Worm (Caenorhabditis elegans) whole organism, dauer: ENCODE results near the gene pbs-3.

Source experiments
- unc-62 ChIP-seq: sonication (generic microtip); optimal IDR thresholded peaks from 2 replicates; lab custom pipeline; 2017; ENCODE audit warnings: missing biosample characterization, missing genetic modification reagents, missing genetic modification characterization

pbs-3 gene

DNA sequence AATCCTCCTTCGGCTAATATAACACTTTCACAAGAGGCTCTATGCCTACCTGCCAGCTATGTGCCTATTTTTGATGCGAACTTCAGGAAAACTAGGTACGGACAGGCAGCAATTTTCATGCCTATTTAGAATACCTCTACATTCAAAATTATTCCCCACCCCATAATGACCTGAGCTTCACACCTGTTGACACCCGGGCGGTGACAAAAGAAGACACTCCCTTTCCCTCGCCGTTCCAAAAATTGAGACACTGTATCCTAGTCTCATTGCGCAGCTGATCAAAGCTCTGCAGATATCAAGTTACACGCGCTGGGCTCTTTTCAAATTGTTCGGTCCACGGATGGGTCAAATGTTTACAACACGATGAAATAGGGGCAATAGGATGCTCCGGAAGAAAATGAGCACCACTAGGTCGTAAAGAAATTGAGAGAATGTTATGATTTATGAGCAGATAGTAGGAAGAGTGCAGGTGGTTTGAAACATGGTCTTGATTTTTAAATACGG lies 19.3 kb upstream of the pbs-3 start:
- no peak for TF ChIP-seq unc-62

DNA sequence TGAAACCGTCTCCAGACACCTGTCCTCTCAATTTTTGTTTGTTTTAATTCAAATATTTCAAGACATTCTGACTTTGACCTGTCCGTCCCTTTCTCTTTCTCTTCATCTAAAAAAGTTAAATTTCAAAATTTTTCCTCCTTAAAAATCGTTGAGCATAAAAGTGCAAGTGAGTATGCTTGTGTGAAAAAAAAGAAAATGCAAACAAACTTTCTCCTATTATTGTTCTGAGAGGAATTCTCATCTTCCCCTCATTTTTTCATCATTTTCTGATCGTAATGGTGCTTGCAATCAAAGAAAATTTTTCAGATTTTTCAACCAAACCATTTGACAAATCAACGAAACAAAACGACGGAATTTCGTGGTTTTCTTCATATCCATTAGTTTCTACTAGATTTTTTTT lies 13.6 kb upstream of the pbs-3 start, which contains the start of gene shc-2:
Gene shc-2 (plus strand): TSS at position 301 of the 400 bp plus-strand sequence.
- TF ChIP-seq unc-62, result no peak

DNA sequence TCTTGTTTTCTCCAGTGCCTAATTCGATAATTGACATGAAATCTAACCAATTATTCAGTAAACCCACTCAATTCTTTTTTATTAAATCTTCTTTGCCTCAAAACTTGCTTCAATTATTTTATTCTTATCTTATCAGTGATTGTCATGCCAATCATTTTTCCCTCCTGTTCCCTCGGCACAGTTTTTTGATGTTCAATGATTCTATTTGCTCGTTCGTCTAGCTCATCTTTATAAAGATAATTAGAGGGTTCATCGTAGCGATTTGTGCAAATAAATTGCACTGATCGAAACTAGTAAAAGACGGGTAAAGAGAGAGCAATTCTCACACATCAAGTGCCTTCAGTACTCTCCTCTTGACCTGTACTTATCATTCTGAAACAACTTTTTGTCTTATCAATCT lies 12.4 kb upstream of the pbs-3 start:
- TF ChIP-seq unc-62, result no peak

DNA sequence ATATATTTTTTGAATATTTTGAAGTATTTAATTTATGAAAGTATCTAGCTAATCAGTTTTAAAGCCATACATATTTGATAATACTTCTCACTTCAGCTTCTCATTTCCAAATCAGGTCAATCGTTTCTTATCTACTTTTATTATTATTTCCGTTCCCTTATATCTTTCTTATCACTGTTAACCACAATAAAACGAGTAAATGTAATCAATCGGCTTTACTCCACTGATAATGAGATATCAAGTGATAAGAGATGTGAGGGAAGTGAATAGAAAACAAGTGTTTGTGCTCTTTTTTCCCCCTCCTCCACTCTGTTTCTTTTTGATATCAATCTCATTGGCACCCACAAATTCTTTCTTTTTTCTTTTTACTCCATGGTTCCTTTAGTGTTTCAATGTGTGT lies 11.3 kb upstream of the pbs-3 start:
- TF ChIP-seq unc-62, result no peak

DNA sequence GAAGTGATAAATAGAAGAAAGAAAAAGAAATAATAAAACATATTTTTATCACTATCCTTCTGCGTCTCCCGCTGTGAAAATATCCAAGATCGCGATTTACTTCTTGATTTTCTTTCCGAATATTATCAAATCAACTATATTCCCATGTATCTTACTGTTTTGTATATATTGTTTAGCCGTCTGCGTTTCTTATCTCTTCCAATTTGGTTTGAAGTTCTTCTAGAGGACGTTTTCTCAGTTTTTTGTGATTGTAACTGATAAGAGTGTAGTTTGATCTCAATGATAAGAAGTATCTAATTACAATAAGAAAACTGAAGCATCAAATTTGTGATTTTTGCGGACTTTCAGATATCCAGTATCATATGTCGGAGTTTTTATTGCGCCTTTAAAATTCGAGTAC lies 5.5 kb upstream of the pbs-3 start:
- TF ChIP-seq unc-62, result no peak

DNA sequence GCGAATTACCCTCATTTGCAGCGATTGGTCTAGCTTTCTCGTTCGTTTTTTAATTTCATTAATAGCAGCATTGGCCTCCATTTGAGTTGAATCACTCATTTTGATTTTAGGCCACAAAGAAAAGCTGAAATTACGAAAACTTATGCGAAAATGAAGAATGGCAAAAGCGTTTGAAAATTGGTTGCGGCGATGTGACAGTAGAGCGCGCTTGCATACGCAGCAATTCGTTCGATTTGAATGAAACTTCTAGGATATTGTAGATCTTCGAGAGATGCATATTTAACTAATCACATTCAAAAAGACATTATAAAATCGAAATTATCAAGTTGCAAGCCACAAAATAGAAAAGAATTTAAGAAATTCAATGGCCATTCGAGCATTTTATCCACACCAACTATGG lies 4.5 kb upstream of the pbs-3 start, which contains the start of gene ulp-2:
Gene ulp-2 (minus strand): TSS at position 158 of the 400 bp plus-strand sequence.
- no peak for TF ChIP-seq unc-62

DNA sequence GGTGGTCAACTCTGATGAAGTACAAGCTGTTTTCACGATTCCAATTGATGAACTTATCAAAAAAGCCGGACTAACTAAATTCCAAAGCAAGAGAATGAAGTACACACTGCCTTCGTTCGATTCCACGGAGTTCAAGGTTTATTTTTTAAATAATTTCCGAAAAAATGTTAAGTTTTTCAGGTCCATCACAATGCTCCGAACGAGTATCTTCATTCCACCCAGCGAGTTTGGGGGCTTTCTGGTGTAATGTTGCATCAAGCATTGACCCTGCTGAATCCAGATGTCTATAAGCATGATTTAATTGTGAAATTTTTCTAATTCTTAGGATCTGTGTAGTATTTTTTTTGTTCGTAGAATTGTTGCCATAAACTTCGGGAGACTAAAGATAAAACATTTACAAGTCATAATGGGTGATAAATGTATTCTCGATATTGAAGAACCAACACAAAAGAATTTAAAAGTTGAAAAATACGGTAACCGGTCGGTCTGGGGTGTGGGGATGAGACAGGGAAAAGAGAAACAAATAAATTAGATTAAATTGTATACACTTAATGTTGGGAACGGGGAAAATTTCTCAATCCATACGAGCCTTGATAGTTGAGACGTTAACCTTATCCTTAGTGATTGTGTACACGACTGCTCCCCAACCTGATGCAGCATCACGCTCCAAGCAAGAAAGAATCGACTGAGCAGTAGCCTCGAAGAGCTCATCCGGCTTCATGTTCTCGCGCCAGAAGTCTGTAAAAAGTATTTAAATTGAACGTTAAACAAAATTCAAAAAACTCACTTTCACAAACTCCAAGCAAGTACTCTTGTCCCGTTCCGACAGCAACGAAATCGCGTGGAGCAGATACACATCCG lies 898 bp downstream of the pbs-3 start:
- no peak for TF ChIP-seq unc-62

DNA sequence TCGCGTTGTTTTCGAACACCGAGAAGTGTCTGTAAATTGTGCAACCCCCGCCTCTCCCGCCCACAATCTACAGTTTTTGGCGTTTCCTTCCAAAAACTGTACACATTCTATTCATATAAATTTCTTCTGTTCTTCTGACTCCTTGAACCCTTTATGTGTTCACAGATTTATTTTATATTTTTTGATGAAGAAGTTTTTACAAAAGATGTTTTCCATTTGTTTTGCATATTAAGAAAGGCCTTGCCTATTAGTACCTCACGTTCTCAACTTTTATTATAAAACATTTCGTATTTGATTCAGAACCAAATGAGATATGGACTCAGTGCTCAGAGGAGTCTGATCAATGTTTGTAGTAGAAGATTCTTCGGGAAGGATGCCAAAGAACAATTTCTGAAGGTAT lies 1.9 kb downstream of the pbs-3 start, which contains the start of gene ndx-3:
Gene ndx-3 (plus strand): TSS at position 301 of the 400 bp plus-strand sequence.
- TF ChIP-seq unc-62, result no peak

DNA sequence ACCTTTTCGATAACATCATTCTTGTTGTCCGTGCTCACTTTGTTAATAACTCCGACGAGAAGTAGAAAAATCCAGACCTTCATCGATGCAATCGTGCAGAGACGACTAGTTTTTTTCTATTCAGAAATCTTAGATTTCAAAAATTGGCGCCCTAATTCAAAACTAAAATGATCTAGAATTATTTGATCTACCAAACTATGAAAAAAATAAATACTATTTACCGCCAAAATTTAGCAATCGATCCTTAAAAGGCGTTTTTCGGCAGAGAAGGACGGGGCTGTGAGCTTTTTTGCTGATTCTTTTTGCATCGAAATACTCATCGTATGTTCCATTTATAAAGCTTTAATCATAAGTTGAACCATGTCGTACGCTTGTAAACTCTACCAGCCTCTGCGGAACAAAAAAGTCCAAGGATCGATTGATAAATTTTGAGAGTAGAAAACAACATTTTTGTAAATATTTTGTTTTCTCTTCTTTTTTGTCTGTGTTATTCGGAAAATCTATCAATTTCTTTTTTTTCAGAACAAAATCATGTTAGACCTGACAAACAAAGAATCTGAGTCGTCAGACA lies 5.8 kb downstream of the pbs-3 start, which contains the start of the genes try-1 and zyg-12:
Gene try-1 (minus strand): TSS at position 148 of the 571 bp plus-strand sequence.
Gene zyg-12 (plus strand): TSS at position 521 of the 571 bp plus-strand sequence.
- TF ChIP-seq unc-62, result no peak

DNA sequence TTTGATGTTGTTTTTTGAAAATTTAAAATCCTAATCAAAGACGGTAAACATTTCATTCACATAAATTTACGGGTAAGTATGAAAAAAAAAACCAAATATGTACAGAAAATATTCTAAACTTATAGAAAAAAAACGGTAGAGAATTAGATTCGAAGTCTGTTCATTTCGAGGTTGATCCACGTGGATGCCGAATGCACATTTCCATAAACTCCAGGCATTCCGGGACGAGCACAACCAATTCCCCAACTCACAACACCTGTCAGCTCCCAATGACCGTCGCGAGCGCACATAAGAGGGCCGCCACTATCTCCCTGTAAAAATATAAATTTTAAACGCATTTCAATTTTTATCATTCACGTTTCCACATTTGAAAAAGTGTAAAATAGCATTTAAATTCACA lies 7.1 kb downstream of the pbs-3 start:
- no peak for TF ChIP-seq unc-62

DNA sequence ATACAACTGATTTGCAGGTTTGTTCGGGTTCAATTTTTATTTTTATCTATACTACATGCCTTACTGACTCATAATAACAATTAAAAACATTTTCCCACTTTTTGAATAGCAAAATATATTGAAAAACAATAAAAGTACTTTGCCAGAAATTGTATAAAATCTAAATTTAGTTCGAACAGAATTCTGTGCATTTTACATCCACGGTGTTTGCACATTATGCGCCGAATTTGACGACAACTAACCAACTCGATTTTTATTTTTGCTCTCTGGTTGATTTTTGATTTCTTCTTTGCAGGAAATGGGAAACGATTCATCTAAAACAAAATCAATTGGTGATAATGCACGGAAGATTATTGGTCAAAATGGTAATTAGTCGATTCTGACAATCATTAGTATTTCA lies 8.5 kb downstream of the pbs-3 start:
- no peak for TF ChIP-seq unc-62

DNA sequence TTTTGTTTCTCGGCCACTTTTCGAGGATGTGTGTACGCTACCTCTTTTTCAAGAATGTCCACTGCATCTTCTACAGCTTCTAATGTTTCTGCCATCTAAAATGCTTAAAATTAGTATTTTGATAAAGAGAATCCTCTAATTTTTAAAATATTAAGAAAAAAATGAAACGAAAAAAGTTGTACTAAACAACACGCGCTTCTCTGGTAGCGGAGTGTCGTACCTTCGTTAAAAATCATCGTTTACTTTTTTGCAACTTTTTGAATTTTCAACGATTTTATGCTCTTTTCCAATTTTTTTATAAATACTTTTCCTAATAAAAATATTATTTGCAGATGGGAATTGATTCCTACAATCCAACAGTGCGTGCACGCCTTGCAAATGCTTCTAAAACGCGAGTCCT lies 9.5 kb downstream of the pbs-3 start, which contains the start of the genes gldi-11 and ZK546.2:
Gene gldi-11 (minus strand): TSS at position 95 of the 400 bp plus-strand sequence.
Gene ZK546.2 (plus strand): TSS at position 333 of the 400 bp plus-strand sequence.
- no peak for TF ChIP-seq unc-62

DNA sequence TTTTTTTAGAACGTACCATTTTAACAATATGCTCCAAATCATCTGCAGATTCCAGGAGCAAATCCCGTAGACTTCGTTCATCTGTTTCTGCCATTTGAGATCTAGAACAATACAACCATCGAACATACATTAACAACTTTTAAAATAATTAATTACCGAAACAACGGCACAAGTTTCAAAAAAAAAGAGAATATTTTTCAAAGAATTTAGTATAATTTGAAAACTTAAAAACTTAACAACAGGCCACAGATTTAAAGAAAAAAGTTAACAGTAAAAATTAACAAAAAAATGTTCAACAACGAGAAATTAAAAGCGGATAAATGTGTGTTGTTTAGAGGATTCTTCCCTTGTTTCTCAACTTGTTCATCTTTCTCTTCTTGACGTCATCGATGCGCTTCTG lies 11.4 kb downstream of the pbs-3 start, which contains the start of gene mdt-4:
Gene mdt-4 (minus strand): TSS at position 101 of the 400 bp plus-strand sequence.
- TF ChIP-seq unc-62, result no peak

DNA sequence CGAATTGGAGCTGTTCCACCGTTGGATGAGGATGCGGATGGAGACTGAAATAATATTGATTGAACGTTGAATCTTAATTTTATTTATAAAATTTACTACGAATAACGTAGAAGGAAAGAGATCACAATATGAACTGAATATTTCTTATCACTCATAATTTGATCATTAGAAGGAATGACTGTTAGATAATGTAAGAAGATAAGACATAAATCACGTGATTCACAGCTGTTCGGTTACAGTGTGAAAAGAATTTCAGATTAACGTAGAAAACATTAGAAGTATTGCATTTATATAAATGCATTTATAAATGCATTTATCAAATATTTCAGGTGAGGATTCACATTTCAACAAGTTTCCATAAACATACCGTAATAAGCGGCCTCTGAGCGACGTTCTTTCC lies 12.4 kb downstream of the pbs-3 start:
- TF ChIP-seq unc-62, result no peak

DNA sequence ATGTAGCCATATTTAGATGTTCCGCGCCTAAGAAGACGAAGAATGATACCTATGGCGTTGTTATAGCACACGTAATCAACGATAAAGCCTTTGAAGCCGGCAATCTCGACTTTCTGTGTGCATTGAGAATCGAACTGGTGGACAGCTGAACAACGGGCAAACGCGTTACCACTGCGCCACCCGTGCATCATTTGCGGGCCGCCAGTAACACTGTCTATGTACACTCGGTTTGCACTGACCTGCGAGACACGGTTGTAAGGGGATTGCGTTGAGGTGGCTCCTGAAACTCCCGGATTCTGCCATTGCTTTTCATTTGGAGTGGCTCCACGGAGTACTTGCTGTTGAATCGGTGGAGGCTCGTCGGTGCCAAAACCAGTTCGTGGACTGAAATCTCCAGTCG lies 12.8 kb downstream of the pbs-3 start:
- TF ChIP-seq unc-62, result no peak

DNA sequence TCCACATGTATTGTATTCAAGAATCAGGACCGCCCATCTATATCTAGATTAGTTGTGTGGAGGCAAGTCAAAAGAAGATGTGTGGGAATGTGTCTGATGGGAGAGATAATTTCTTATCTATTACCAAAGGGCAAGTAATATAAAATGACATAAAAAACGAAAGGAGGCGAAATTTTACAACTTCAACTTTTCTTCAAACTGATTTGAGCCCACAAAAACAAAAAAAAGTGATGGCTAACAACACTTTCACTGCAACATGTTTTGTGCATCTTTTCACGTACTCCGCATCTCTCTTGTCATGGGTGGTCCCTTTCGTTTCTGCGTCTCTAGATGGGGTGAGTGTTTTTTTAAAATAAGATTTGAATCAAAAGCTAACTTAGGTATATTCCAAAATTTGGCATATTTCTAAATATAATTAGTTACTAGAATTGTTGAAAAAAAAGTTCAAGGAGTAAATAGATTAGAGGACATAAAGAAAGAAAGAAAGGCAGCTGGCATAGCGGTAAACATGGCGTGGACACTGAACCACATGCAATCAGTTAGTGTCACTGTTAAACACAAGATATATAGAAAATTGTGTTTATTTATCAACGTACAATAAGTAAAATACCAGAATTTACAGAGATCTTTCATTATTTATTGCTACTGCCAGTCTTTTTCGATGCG lies 13.6 kb downstream of the pbs-3 start, which contains the start of gene ZK546.19:
Gene ZK546.19 (plus strand): TSS at position 186 of the 666 bp plus-strand sequence.
- no peak for TF ChIP-seq unc-62

DNA sequence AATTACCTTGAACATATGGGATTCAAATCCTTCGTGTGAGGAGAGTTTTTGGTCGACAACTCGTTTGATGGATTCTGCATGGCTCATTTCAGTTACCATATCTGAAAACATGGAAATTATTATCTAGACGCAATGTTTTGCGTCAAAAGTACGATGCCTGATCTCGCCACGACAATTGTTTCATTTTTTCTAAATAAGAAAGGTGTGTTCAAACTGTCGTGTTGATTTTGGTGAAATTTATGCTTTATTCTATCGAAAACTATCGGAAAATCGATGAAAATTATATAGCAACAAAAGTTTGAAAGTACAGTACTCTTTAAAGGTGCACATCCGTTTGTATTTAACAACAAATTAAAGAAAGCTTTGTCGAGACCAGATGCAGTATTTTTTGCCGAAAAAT lies 14.2 kb downstream of the pbs-3 start, which contains the start of gene cblc-1:
Gene cblc-1 (minus strand): TSS at position 101 of the 400 bp plus-strand sequence.
- TF ChIP-seq unc-62, result no peak
